Worm (Caenorhabditis elegans) whole organism, L1 larva: Measurements from ENCODE around the gene R10E11.9.

Experiments
- C04F5.9 ChIP-seq: sonication (generic microtip); optimal IDR thresholded peaks from 2 replicates; lab custom pipeline; 2016; ENCODE audit warnings: missing genetic modification characterization, missing compliant biosample characterization
- C16A3.4 ChIP-seq: fragments of 150-350 bp; optimal IDR thresholded peaks from 2 replicates; lab custom pipeline; 2014; ENCODE audit warnings: missing biosample characterization, missing genetic modification characterization
- Y116A8C.19 ChIP-seq: sonication (generic microtip); optimal IDR thresholded peaks from 2 replicates; lab custom pipeline; 2016; ENCODE audit warnings: missing compliant biosample characterization, missing genetic modification characterization, borderline replicate concordance
- aha-1 ChIP-seq: fragments of 150-350 bp; optimal IDR thresholded peaks from 2 replicates; lab custom pipeline; 2014; ENCODE audit warnings: missing biosample characterization, missing genetic modification characterization
- alr-1 ChIP-seq: fragments of 200-800 bp; sonication (Bioruptor generic); optimal IDR thresholded peaks from 2 replicates; lab custom pipeline; 2018; ENCODE audit warnings: borderline replicate concordance, mild to moderate bottlenecking, missing genetic modification characterization, missing compliant biosample characterization
- ama-1 ChIP-seq: fragments of 150-350 bp; optimal IDR thresholded peaks from 2 replicates; lab custom pipeline; 2014
- ceh-63 ChIP-seq: fragments of 200-800 bp; sonication (Bioruptor generic); optimal IDR thresholded peaks from 2 replicates; lab custom pipeline; 2018; ENCODE audit warnings: mild to moderate bottlenecking, missing genetic modification characterization, missing compliant biosample characterization
- ceh-8 ChIP-seq: fragments of 200-800 bp; sonication (Bioruptor generic); optimal IDR thresholded peaks from 2 replicates; lab custom pipeline; 2018; ENCODE audit warnings: mild to moderate bottlenecking, missing genetic modification characterization, moderate library complexity, missing compliant biosample characterization
- ceh-82 ChIP-seq, 3 experiments: fragments of 150-350 bp in 1 of 3; sonication (generic microtip) in 2 of 3; optimal IDR thresholded peaks; 2 replicates each; lab custom pipeline; 2014 to 2017; ENCODE audit warnings: missing biosample characterization in 3 of 3, missing genetic modification characterization in 3 of 3
- ceh-88 ChIP-seq: fragments of 200-800 bp; sonication (Bioruptor generic); IDR thresholded peaks from 2 replicates; pipeline ENCODE4 v1.3.6; 2022; ENCODE audit warnings: missing genetic modification characterization, missing compliant biosample characterization
- ceh-90 ChIP-seq: sonication (generic microtip); optimal IDR thresholded peaks from 2 replicates; lab custom pipeline; 2016; ENCODE audit warnings: missing genetic modification characterization, missing compliant biosample characterization
- ces-1 ChIP-seq: fragments of 150-350 bp; optimal IDR thresholded peaks from 2 replicates; lab custom pipeline; 2014; ENCODE audit warnings: missing biosample characterization, missing genetic modification reagents, missing genetic modification characterization
- dpl-1 ChIP-seq, 3 experiments: fragments of 150-350 bp in 2 of 3; sonication (generic microtip) in 1 of 3; optimal IDR thresholded peaks; 2 replicates each; lab custom pipeline; 2014 to 2017; ENCODE audit warnings: missing biosample characterization in 3 of 3, missing genetic modification characterization in 3 of 3, missing genetic modification reagents in 3 of 3
- dsc-1 ChIP-seq: sonication (generic microtip); optimal IDR thresholded peaks from 2 replicates; lab custom pipeline; 2016; ENCODE audit warnings: mild to moderate bottlenecking, missing genetic modification characterization, missing compliant biosample characterization
- efl-1 ChIP-seq, 4 experiments: fragments of 150-350 bp; optimal IDR thresholded peaks in 3 of 4; peaks in 1 of 4; 1 replicate in 1 of 4; 2 replicates in 3 of 4; lab custom pipeline; 2014; ENCODE audit warnings: missing biosample characterization in 2 of 4, missing genetic modification characterization in 2 of 4, missing genetic modification reagents in 2 of 4
- egl-13 ChIP-seq: sonication (generic microtip); optimal IDR thresholded peaks from 2 replicates; lab custom pipeline; 2016; ENCODE audit warnings: missing genotype, missing genetic modification reagents, missing genetic modification characterization, missing compliant biosample characterization
- ets-5 ChIP-seq: fragments of 200-800 bp; sonication (Bioruptor generic); IDR thresholded peaks from 2 replicates; pipeline ENCODE4 v1.3.6; 2022; ENCODE audit warnings: missing genetic modification characterization, missing compliant biosample characterization
- fkh-10 ChIP-seq: sonication (generic microtip); optimal IDR thresholded peaks from 2 replicates; lab custom pipeline; 2017; ENCODE audit warnings: missing biosample characterization, missing genetic modification reagents, missing genetic modification characterization
- fkh-8 ChIP-seq: sonication (generic microtip); optimal IDR thresholded peaks from 2 replicates; lab custom pipeline; 2016; ENCODE audit warnings: mild to moderate bottlenecking, missing genetic modification characterization, missing compliant biosample characterization
- fos-1 ChIP-seq: fragments of 150-350 bp; optimal IDR thresholded peaks from 2 replicates; lab custom pipeline; 2014; ENCODE audit warnings: missing biosample characterization, missing genetic modification characterization
- grh-1 ChIP-seq: fragments of 200-800 bp; sonication (Bioruptor generic); IDR thresholded peaks from 2 replicates; pipeline ENCODE4 v1.3.6; 2022; ENCODE audit warnings: missing genetic modification reagents, missing genetic modification characterization, missing compliant biosample characterization
- hpl-2 ChIP-seq: fragments of 150-350 bp; optimal IDR thresholded peaks from 2 replicates; lab custom pipeline; 2014; ENCODE audit warnings: missing biosample characterization, missing genetic modification reagents, missing genetic modification characterization
- isw-1 ChIP-seq: fragments of 200-800 bp; sonication (Bioruptor generic); IDR thresholded peaks from 2 replicates; pipeline ENCODE4 v1.3.6; 2022; ENCODE audit warnings: missing genetic modification characterization, missing compliant biosample characterization
- lin-14 ChIP-seq: fragments of 200-800 bp; sonication (Bioruptor generic); optimal IDR thresholded peaks from 2 replicates; lab custom pipeline; 2018; ENCODE audit warnings: mild to moderate bottlenecking, missing genetic modification characterization, moderate library complexity, missing compliant biosample characterization
- lin-15B ChIP-seq: fragments of 150-350 bp; sonication (generic microtip); optimal IDR thresholded peaks from 3 replicates; lab custom pipeline; 2014; ENCODE audit warnings: missing biosample characterization, missing genetic modification characterization
- lin-35 ChIP-seq, 2 experiments: fragments of 150-350 bp; optimal IDR thresholded peaks; 2 replicates each; lab custom pipeline; 2014; ENCODE audit warnings: missing biosample characterization in 2 of 2, missing genetic modification characterization in 2 of 2, missing genetic modification reagents in 2 of 2
- lsy-2 ChIP-seq, 2 experiments: fragments of 150-350 bp; optimal IDR thresholded peaks; 2 replicates each; lab custom pipeline; 2014; ENCODE audit warnings: missing biosample characterization in 2 of 2, missing genetic modification characterization in 2 of 2
- nhr-20 ChIP-seq: sonication (generic microtip); optimal IDR thresholded peaks from 2 replicates; lab custom pipeline; 2016; ENCODE audit warnings: mild to moderate bottlenecking, missing genetic modification characterization, missing compliant biosample characterization
- nhr-237 ChIP-seq: fragments of 150-350 bp; optimal IDR thresholded peaks from 2 replicates; lab custom pipeline; 2014; ENCODE audit warnings: missing biosample characterization, missing genetic modification characterization
- nhr-47 ChIP-seq: sonication (generic microtip); optimal IDR thresholded peaks from 2 replicates; lab custom pipeline; 2016; ENCODE audit warnings: mild to moderate bottlenecking, missing genetic modification characterization, moderate library complexity, missing compliant biosample characterization
- nhr-71 ChIP-seq: sonication (generic microtip); optimal IDR thresholded peaks from 2 replicates; lab custom pipeline; 2016; ENCODE audit warnings: mild to moderate bottlenecking, missing genetic modification characterization, moderate library complexity, missing compliant biosample characterization
- nhr-85 ChIP-seq: sonication (generic microtip); peaks from one replicate; lab custom pipeline; 2016; ENCODE audit warnings: missing genetic modification characterization, inconsistent platforms, missing compliant biosample characterization
- skn-1 ChIP-seq: fragments of 150-350 bp; optimal IDR thresholded peaks from 2 replicates; lab custom pipeline; 2014; ENCODE audit warnings: missing biosample characterization, missing genetic modification characterization
- sup-37 ChIP-seq: fragments of 200-800 bp; sonication (Bioruptor generic); optimal IDR thresholded peaks from 2 replicates; lab custom pipeline; 2018; ENCODE audit warnings: mild to moderate bottlenecking, missing genetic modification characterization, missing compliant biosample characterization
- tbx-2 ChIP-seq: sonication (generic microtip); optimal IDR thresholded peaks from 2 replicates; lab custom pipeline; 2016; ENCODE audit warnings: missing genetic modification characterization, missing compliant biosample characterization
- tlp-1 ChIP-seq: fragments of 150-350 bp; optimal IDR thresholded peaks from 2 replicates; lab custom pipeline; 2014; ENCODE audit warnings: missing biosample characterization, missing genetic modification characterization
- unc-30 ChIP-seq: sonication (generic microtip); optimal IDR thresholded peaks from 2 replicates; lab custom pipeline; 2017; ENCODE audit warnings: missing biosample characterization, missing genetic modification characterization
- unc-62 ChIP-seq: fragments of 150-350 bp; optimal IDR thresholded peaks from 2 replicates; lab custom pipeline; 2014; ENCODE audit warnings: missing biosample characterization, missing genetic modification reagents, missing genetic modification characterization
- vab-15 ChIP-seq: sonication (generic microtip); optimal IDR thresholded peaks from 2 replicates; lab custom pipeline; 2017; ENCODE audit warnings: missing genotype, mild to moderate bottlenecking, missing genetic modification characterization, missing compliant biosample characterization
- zip-4 ChIP-seq: fragments of 200-800 bp; sonication (Bioruptor generic); optimal IDR thresholded peaks from 2 replicates; lab custom pipeline; 2018; ENCODE audit warnings: mild to moderate bottlenecking, missing genetic modification characterization, moderate library complexity, missing compliant biosample characterization
- ztf-11 ChIP-seq, 2 experiments: sonication (generic microtip); optimal IDR thresholded peaks; 2 replicates each; lab custom pipeline; 2016 to 2017; ENCODE audit warnings: missing genetic modification characterization in 2 of 2, missing biosample characterization in 1 of 2, missing compliant biosample characterization in 1 of 2

The R10E11.9 gene

ce11 chrIII:9826005-9826404, 32.6 kb upstream of the R10E11.9 start (continued):
- TF ChIP-seq fkh-8 (tag; lab: Kevin White, UChicago) (no peak), efl-1 (optimal IDR thresholded peaks at IDR 0.05; lab: Kevin White, UChicago) (peak; percentile 36 to 53), efl-1 (GFP tag; optimal IDR thresholded peaks at IDR 0.05 in 1 of 2; lab: Kevin White, UChicago) (peak; percentile 44 to 81), lsy-2 (tag; optimal IDR thresholded peaks at IDR 0.05; lab: Kevin White, UChicago) (peak; percentile 65 to 81), ceh-63 (no peak), grh-1 (GFP tag; lab: Robert Waterston, UW) (0 out of 2 replicates have a peak, but pooled peaks have one; percentile 10), lin-14 (GFP tag; lab: Kevin White, UChicago) (peak; percentile 82), Y116A8C.19 (tag; lab: Kevin White, UChicago) (no peak), ces-1 (GFP tag; lab: Kevin White, UChicago) (no peak), ceh-90 (tag; lab: Kevin White, UChicago) (no peak), lin-35 (GFP tag; optimal IDR thresholded peaks at IDR 0.05; lab: Kevin White, UChicago) (peak; percentile 10 to 61), ztf-11 (tag; optimal IDR thresholded peaks at IDR 0.05; lab: Kevin White, UChicago) (no peak), lin-15B (tag; lab: Kevin White, UChicago) (no peak), fkh-10 (GFP tag; lab: Kevin White, UChicago) (no peak), ets-5 (GFP tag; lab: Robert Waterston, UW) (no peak), hpl-2 (GFP tag; lab: Kevin White, UChicago) (peak; percentile 10), ama-1 (lab: Kevin White, UChicago) (peak; percentile 89), nhr-237 (tag; lab: Kevin White, UChicago) (no peak), sup-37 (GFP tag; lab: Kevin White, UChicago) (no peak), tbx-2 (tag; lab: Kevin White, UChicago) (peak; percentile 56), ceh-88 (GFP tag; lab: Robert Waterston, UW) (no peak), nhr-20 (tag; lab: Kevin White, UChicago) (peak; percentile 71), skn-1 (tag; lab: Kevin White, UChicago) (peak; percentile 61), nhr-47 (tag; lab: Kevin White, UChicago) (peak; percentile 65), ceh-8 (no peak), isw-1 (GFP tag; lab: Robert Waterston, UW) (no peak), dsc-1 (no peak), aha-1 (tag; lab: Kevin White, UChicago) (no peak), egl-13 (no peak), C16A3.4 (no peak), vab-15 (tag; lab: Kevin White, UChicago) (no peak), alr-1 (tag; lab: Kevin White, UChicago) (no peak), nhr-71 (tag; lab: Kevin White, UChicago) (peak; percentile 84), fos-1 (tag; lab: Kevin White, UChicago) (peak; percentile 41), unc-30 (tag; lab: Kevin White, UChicago) (no peak), tlp-1 (tag; lab: Kevin White, UChicago) (no peak), unc-62 (no peak), C04F5.9 (tag; lab: Kevin White, UChicago) (peak; percentile 12), ceh-82 (tag; optimal IDR thresholded peaks at IDR 0.05; lab: Kevin White, UChicago) (peak in 1 of 3 experiments; percentile 25), dpl-1 (GFP tag; optimal IDR thresholded peaks at IDR 0.05; lab: Kevin White, UChicago) (peak; percentile 9 to 40 (median 26)), zip-4 (GFP tag; lab: Kevin White, UChicago) (no peak), nhr-85 (peak; percentile 86)
